Fruit fly (Drosophila melanogaster): ENCODE measurements around the gene Rubicon.

dm6 chrX:8709234-8709843 is 32.5 kb downstream of the Rubicon start, which contains the start of gene Hexo2:
- TF ChIP-seq CG18476 (GFP tag; optimal IDR thresholded peaks at IDR 0.05) (peak; percentile 86), Xrp1 (GFP tag; IDR thresholded peaks at IDR 0.05) (peak; percentile 96), NfI (GFP tag; optimal IDR thresholded peaks at IDR 0.05) (peak; percentile 91), dan (GFP tag; IDR thresholded peaks at IDR 0.05) (peak; percentile 88), ara (GFP tag; IDR thresholded peaks at IDR 0.05) (peak; percentile 96), en (GFP tag; optimal IDR thresholded peaks at IDR 0.05) (peak; percentile 91), ap (GFP tag; IDR thresholded peaks at IDR 0.05) (peak; percentile 94), CG10147 (GFP tag; optimal IDR thresholded peaks at IDR 0.05) (peak; percentile 75), slp2 (GFP tag; optimal IDR thresholded peaks at IDR 0.05) (peak; percentile 94)
